Worm (Caenorhabditis elegans) whole organism, early embryonic: ENCODE results near the gene C44B7.11.
"Not testable (repeated sequence)": the region's sequence is repeated elsewhere in the genome, so short reads cannot be mapped to it uniquely, and the experiment has no call there.

Source experiments
- B0310.2 ChIP-seq: sonication (generic microtip); optimal IDR thresholded peaks from 2 replicates; lab custom pipeline; 2016; ENCODE audit warnings: mild to moderate bottlenecking, missing genetic modification characterization, missing compliant biosample characterization
- F13C5.2 ChIP-seq: sonication (generic microtip); optimal IDR thresholded peaks from 2 replicates; lab custom pipeline; 2017; ENCODE audit warnings: mild to moderate bottlenecking, missing genetic modification characterization, inconsistent platforms, missing compliant biosample characterization
- aly-1 ChIP-seq: sonication (generic microtip); optimal IDR thresholded peaks from 2 replicates; lab custom pipeline; 2016; ENCODE audit warnings: missing genetic modification characterization, missing compliant biosample characterization
- ama-1 ChIP-seq: fragments of 150-350 bp; optimal IDR thresholded peaks from 2 replicates; lab custom pipeline; 2014
- ceh-13 ChIP-seq: fragments of 200-800 bp; sonication (Bioruptor generic); optimal IDR thresholded peaks from 2 replicates; lab custom pipeline; 2018; ENCODE audit warnings: mild to moderate bottlenecking, missing genetic modification characterization, missing compliant biosample characterization
- ceh-36 ChIP-seq: sonication (generic microtip); optimal IDR thresholded peaks from 2 replicates; lab custom pipeline; 2016; ENCODE audit warnings: missing genetic modification characterization, inconsistent platforms, missing compliant biosample characterization
- ets-7 ChIP-seq: sonication (generic microtip); optimal IDR thresholded peaks from 2 replicates; lab custom pipeline; 2016; ENCODE audit warnings: missing genotype, missing genetic modification characterization, missing compliant biosample characterization
- flt-1 ChIP-seq: fragments of 200-800 bp; sonication (Bioruptor generic); IDR thresholded peaks from 2 replicates; pipeline ENCODE4 v1.3.6; 2022; ENCODE audit warnings: missing genetic modification characterization, missing compliant biosample characterization
- hmbx-1 ChIP-seq: sonication (generic microtip); optimal IDR thresholded peaks from 2 replicates; lab custom pipeline; 2016; ENCODE audit warnings: mild to moderate bottlenecking, missing genetic modification characterization, missing compliant biosample characterization
- hmg-4 ChIP-seq: fragments of 200-800 bp; sonication (Bioruptor generic); optimal IDR thresholded peaks from 2 replicates; lab custom pipeline; 2018; ENCODE audit warnings: mild to moderate bottlenecking, missing genetic modification characterization, missing compliant biosample characterization
- hnd-1 ChIP-seq: sonication (generic microtip); optimal IDR thresholded peaks from 2 replicates; lab custom pipeline; 2016; ENCODE audit warnings: missing genetic modification characterization, missing compliant biosample characterization
- pes-1 ChIP-seq: fragments of 200-800 bp; sonication (Bioruptor generic); IDR thresholded peaks from 2 replicates; pipeline ENCODE4 v1.3.6; 2022; ENCODE audit warnings: missing genetic modification reagents, missing genetic modification characterization, missing compliant biosample characterization
- scrt-1 ChIP-seq: fragments of 200-800 bp; sonication (Bioruptor generic); IDR thresholded peaks from 2 replicates; pipeline ENCODE4 v1.3.6; 2022; ENCODE audit warnings: missing genetic modification characterization, missing compliant biosample characterization
- sea-1 ChIP-seq: fragments of 200-800 bp; sonication (Bioruptor generic); conservative IDR thresholded peaks from 2 replicates; pipeline ENCODE4 v1.3.6; 2022; ENCODE audit warnings: missing genetic modification characterization, missing compliant biosample characterization
- tbx-11 ChIP-seq: fragments of 200-800 bp; sonication (Bioruptor generic); IDR thresholded peaks from 2 replicates; pipeline ENCODE4 v1.3.6; 2022; ENCODE audit warnings: missing genetic modification characterization, missing compliant biosample characterization
- tbx-37 ChIP-seq: fragments of 200-800 bp; sonication (Bioruptor generic); conservative IDR thresholded peaks from 2 replicates; pipeline ENCODE4 v1.3.6; 2022; ENCODE audit warnings: missing genetic modification reagents, missing genetic modification characterization, missing compliant biosample characterization
- tra-4 ChIP-seq: sonication (generic microtip); optimal IDR thresholded peaks from 2 replicates; lab custom pipeline; 2017; ENCODE audit warnings: missing genetic modification characterization, missing compliant biosample characterization

Gene C44B7.11

ce11 chrII:6913309-6913708 is 16.0 kb upstream of the C44B7.11 start, which contains the start of gene cyn-10:
Gene cyn-10 (minus strand): TSS chrII:6913365.
- TF ChIP-seq tbx-11 (GFP tag; lab: Robert Waterston, UW) (no peak; the same call in 1 of the 2 replicates), ceh-13 (GFP tag; lab: Kevin White, UChicago) (peak; percentile 3), scrt-1 (GFP tag; lab: Robert Waterston, UW) (peak; percentile 75), hmbx-1 (tag; lab: Kevin White, UChicago) (no peak), hnd-1 (tag; lab: Kevin White, UChicago) (peak; percentile 35), tbx-37 (GFP tag; lab: Robert Waterston, UW) (peak; percentile 97), B0310.2 (tag; lab: Kevin White, UChicago) (no peak), sea-1 (GFP tag; lab: Robert Waterston, UW) (peak; percentile 68; the same call in 1 of the 2 replicates), ets-7 (tag; lab: Kevin White, UChicago) (no peak)

- no peak for TF ChIP-seq flt-1 (GFP tag; lab: Robert Waterston, UW)
- TF ChIP-seq tra-4: no peak
- TF ChIP-seq F13C5.2 (tag; lab: Kevin White, UChicago): no peak
- no peak for TF ChIP-seq hmg-4 (GFP tag; lab: Kevin White, UChicago)
- TF ChIP-seq ets-7 (tag; lab: Kevin White, UChicago): no peak
- no peak for TF ChIP-seq aly-1 (tag; lab: Kevin White, UChicago)
- no peak for TF ChIP-seq pes-1 (GFP tag; lab: Robert Waterston, UW)
- TF ChIP-seq ceh-13 (GFP tag; lab: Kevin White, UChicago): no peak
- no peak for TF ChIP-seq hnd-1 (tag; lab: Kevin White, UChicago)
- TF ChIP-seq ama-1 (lab: Kevin White, UChicago): no peak
- no peak for TF ChIP-seq tbx-37 (GFP tag; lab: Robert Waterston, UW)
- TF ChIP-seq ceh-36: no peak
Observed at ce11 chrII:6909568-6910122, 12.3 kb upstream of the C44B7.11 start, which contains the start of gene asm-1. Gene asm-1 (plus strand): TSS chrII:6910072.

ce11 chrII:6908689-6909088 is 11.3 kb upstream of the C44B7.11 start:
- TF ChIP-seq flt-1 (GFP tag; lab: Robert Waterston, UW): no peak
- no peak for TF ChIP-seq B0310.2 (tag; lab: Kevin White, UChicago)
- no peak for TF ChIP-seq tra-4
- no peak for TF ChIP-seq ceh-36
- TF ChIP-seq ama-1 (lab: Kevin White, UChicago): no peak
- no peak for TF ChIP-seq sea-1 (GFP tag; lab: Robert Waterston, UW)
- no peak for TF ChIP-seq hmbx-1 (tag; lab: Kevin White, UChicago)
- no peak for TF ChIP-seq tbx-37 (GFP tag; lab: Robert Waterston, UW)
- TF ChIP-seq pes-1 (GFP tag; lab: Robert Waterston, UW): no peak
- TF ChIP-seq scrt-1 (GFP tag; lab: Robert Waterston, UW): no peak
- no peak for TF ChIP-seq hmg-4 (GFP tag; lab: Kevin White, UChicago)
- no peak for TF ChIP-seq F13C5.2 (tag; lab: Kevin White, UChicago)
- TF ChIP-seq ets-7 (tag; lab: Kevin White, UChicago): no peak
- no peak for TF ChIP-seq hnd-1 (tag; lab: Kevin White, UChicago)
- no peak for TF ChIP-seq tbx-11 (GFP tag; lab: Robert Waterston, UW)
- TF ChIP-seq aly-1 (tag; lab: Kevin White, UChicago): no peak
- TF ChIP-seq ceh-13 (GFP tag; lab: Kevin White, UChicago): no peak

ce11 chrII:6907657-6908056 is 10.3 kb upstream of the C44B7.11 start, which contains the start of gene B0252.3:
Gene B0252.3 (minus strand): TSS chrII:6907757.
- TF ChIP-seq ceh-36; tbx-37 (GFP tag; lab: Robert Waterston, UW); tbx-11 (GFP tag; lab: Robert Waterston, UW): not testable (repeated sequence)

ce11 chrII:6901795-6902194 is 4.5 kb upstream of the C44B7.11 start, which contains the start of gene psmd-9:
Gene psmd-9 (plus strand): TSS chrII:6902095.
- TF ChIP-seq ceh-36: no peak
- no peak for TF ChIP-seq flt-1 (GFP tag; lab: Robert Waterston, UW)
- no peak for TF ChIP-seq aly-1 (tag; lab: Kevin White, UChicago)

- TF ChIP-seq ama-1 (lab: Kevin White, UChicago): no peak
- no peak for TF ChIP-seq aly-1 (tag; lab: Kevin White, UChicago)
- TF ChIP-seq flt-1 (GFP tag; lab: Robert Waterston, UW): no peak
- TF ChIP-seq scrt-1 (GFP tag; lab: Robert Waterston, UW): no peak
- TF ChIP-seq tbx-11 (GFP tag; lab: Robert Waterston, UW): no peak
- TF ChIP-seq F13C5.2 (tag; lab: Kevin White, UChicago): no peak
- TF ChIP-seq tra-4: no peak
- no peak for TF ChIP-seq hmbx-1 (tag; lab: Kevin White, UChicago)
- TF ChIP-seq ets-7 (tag; lab: Kevin White, UChicago): no peak
- TF ChIP-seq hmg-4 (GFP tag; lab: Kevin White, UChicago): no peak
- TF ChIP-seq hnd-1 (tag; lab: Kevin White, UChicago): no peak
- no peak for TF ChIP-seq pes-1 (GFP tag; lab: Robert Waterston, UW)
- TF ChIP-seq B0310.2 (tag; lab: Kevin White, UChicago): no peak
- no peak for TF ChIP-seq ceh-13 (GFP tag; lab: Kevin White, UChicago)
- no peak for TF ChIP-seq sea-1 (GFP tag; lab: Robert Waterston, UW)
- TF ChIP-seq tbx-37 (GFP tag; lab: Robert Waterston, UW): no peak
Observed at ce11 chrII:6900708-6901107, 3.4 kb upstream of the C44B7.11 start.

ce11 chrII:6898017-6898779 is 858 bp upstream of the C44B7.11 start, which contains the start of gene hrpl-1:
Gene hrpl-1 (plus strand): TSS chrII:6898729.
- no peak for TF ChIP-seq ama-1 (lab: Kevin White, UChicago)
- TF ChIP-seq hnd-1 (tag; lab: Kevin White, UChicago): peak; percentile 3
- peak; percentile 74 for TF ChIP-seq flt-1 (GFP tag; lab: Robert Waterston, UW)
- TF ChIP-seq B0310.2 (tag; lab: Kevin White, UChicago): no peak
- no peak for TF ChIP-seq ets-7 (tag; lab: Kevin White, UChicago)
- TF ChIP-seq hmg-4 (GFP tag; lab: Kevin White, UChicago): peak; percentile 63
- peak; percentile 4 for TF ChIP-seq hmbx-1 (tag; lab: Kevin White, UChicago)
- TF ChIP-seq tbx-11 (GFP tag; lab: Robert Waterston, UW): peak; percentile 69
- TF ChIP-seq scrt-1 (GFP tag; lab: Robert Waterston, UW): peak; percentile 80
- TF ChIP-seq ceh-36: peak; percentile 89
- TF ChIP-seq F13C5.2 (tag; lab: Kevin White, UChicago): no peak
- TF ChIP-seq aly-1 (tag; lab: Kevin White, UChicago): peak; percentile 25
- TF ChIP-seq ceh-13 (GFP tag; lab: Kevin White, UChicago): peak; percentile 27
- TF ChIP-seq sea-1 (GFP tag; lab: Robert Waterston, UW): 0 out of 2 replicates have a peak, but pooled peaks have one; percentile 72
- TF ChIP-seq tra-4: no peak
- TF ChIP-seq tbx-37 (GFP tag; lab: Robert Waterston, UW): no peak; the same call in 1 of the 2 replicates
- no peak; the same call in 1 of the 2 replicates for TF ChIP-seq pes-1 (GFP tag; lab: Robert Waterston, UW)
